Fruit fly (Drosophila melanogaster) whole organism, embryonic: Measurements from ENCODE around the gene RpL27A.

Source experiments
- ATbp ChIP-seq: fragments of 200-800 bp; sonication (Bioruptor generic); optimal IDR thresholded peaks from 2 replicates; lab custom pipeline; 2017; ENCODE audit warnings: missing biosample characterization, mild to moderate bottlenecking, missing genetic modification characterization, missing genetic modification reagents
- Asciz ChIP-seq: fragments of 200-800 bp; sonication (Bioruptor generic); optimal IDR thresholded peaks from 2 replicates; lab custom pipeline; 2017; ENCODE audit warnings: missing biosample characterization, mild to moderate bottlenecking, missing genetic modification characterization, missing genetic modification reagents
- Blimp-1 ChIP-seq: fragments of 200-800 bp; sonication (Bioruptor generic); optimal IDR thresholded peaks from 3 replicates; lab custom pipeline; 2018; ENCODE audit warnings: missing biosample characterization, missing genetic modification characterization, mild to moderate bottlenecking, moderate library complexity, missing genetic modification reagents
- BtbVII ChIP-seq: fragments of 200-800 bp; sonication (Bioruptor generic); optimal IDR thresholded peaks from 3 replicates; lab custom pipeline; 2017; ENCODE audit warnings: missing biosample characterization, mild to moderate bottlenecking, missing genetic modification characterization
- CG10267 ChIP-seq: fragments of 200-800 bp; sonication (Bioruptor generic); optimal IDR thresholded peaks from 2 replicates; lab custom pipeline; 2018; ENCODE audit warnings: missing biosample characterization, mild to moderate bottlenecking, missing genetic modification characterization, moderate library complexity
- CG12071 ChIP-seq: fragments of 200-800 bp; sonication (Bioruptor generic); optimal IDR thresholded peaks from 3 replicates; lab custom pipeline; 2018; ENCODE audit warnings: missing biosample characterization, mild to moderate bottlenecking, missing genetic modification characterization
- CG12219 ChIP-seq: fragments of 200-800 bp; sonication (Bioruptor generic); optimal IDR thresholded peaks from 3 replicates; lab custom pipeline; 2018; ENCODE audit warnings: missing biosample characterization, mild to moderate bottlenecking, missing genetic modification characterization
- CG12299 ChIP-seq: fragments of 200-800 bp; sonication (Bioruptor generic); optimal IDR thresholded peaks from 2 replicates; lab custom pipeline; 2018; ENCODE audit warnings: missing biosample characterization, mild to moderate bottlenecking, missing genetic modification characterization
- CG13287 ChIP-seq: fragments of 200-800 bp; sonication (Bioruptor generic); IDR thresholded peaks from 2 replicates; pipeline ENCODE4 v1.3.6; 2022; ENCODE audit warnings: missing biosample characterization, missing genetic modification characterization; ENCODE audit not compliant: partially characterized antibody
- CG13296 ChIP-seq: fragments of 200-800 bp; sonication (Bioruptor generic); optimal IDR thresholded peaks from 3 replicates; lab custom pipeline; 2018; ENCODE audit warnings: missing biosample characterization, mild to moderate bottlenecking, missing genetic modification characterization
- CG13624 ChIP-seq: fragments of 200-800 bp; sonication (Bioruptor generic); optimal IDR thresholded peaks from 2 replicates; lab custom pipeline; 2016; ENCODE audit warnings: missing biosample characterization, missing genetic modification characterization
- CG13894 ChIP-seq: fragments of 200-800 bp; sonication (Bioruptor generic); optimal IDR thresholded peaks from 3 replicates; lab custom pipeline; 2018; ENCODE audit warnings: missing biosample characterization, mild to moderate bottlenecking, missing genetic modification characterization, moderate library complexity
- CG15269 ChIP-seq: fragments of 200-800 bp; sonication (Bioruptor generic); optimal IDR thresholded peaks from 2 replicates; lab custom pipeline; 2018; ENCODE audit warnings: missing biosample characterization, mild to moderate bottlenecking, missing genetic modification characterization, moderate library complexity
- CG15601 ChIP-seq: fragments of 200-800 bp; sonication (Bioruptor generic); optimal IDR thresholded peaks from 3 replicates; lab custom pipeline; 2019; ENCODE audit warnings: missing biosample characterization, mild to moderate bottlenecking, missing genetic modification characterization, moderate library complexity
- CG16813 ChIP-seq: fragments of 200-800 bp; sonication (Bioruptor generic); IDR thresholded peaks from 3 replicates; pipeline ENCODE4 v1.3.6; 2022; ENCODE audit warnings: missing biosample characterization, missing genetic modification characterization; ENCODE audit not compliant: partially characterized antibody
- CG2678 ChIP-seq: fragments of 200-800 bp; sonication (Bioruptor generic); optimal IDR thresholded peaks from 3 replicates; lab custom pipeline; 2019; ENCODE audit warnings: missing biosample characterization, mild to moderate bottlenecking, missing genetic modification characterization, moderate library complexity
- CG2875 ChIP-seq: fragments of 200-800 bp; sonication (Bioruptor generic); optimal IDR thresholded peaks from 2 replicates; lab custom pipeline; 2017; ENCODE audit warnings: missing biosample characterization, mild to moderate bottlenecking, missing genetic modification characterization, missing genetic modification reagents
- CG3281 ChIP-seq: fragments of 200-800 bp; sonication (Bioruptor generic); optimal IDR thresholded peaks from 3 replicates; lab custom pipeline; 2017; ENCODE audit warnings: missing biosample characterization, mild to moderate bottlenecking, missing genetic modification characterization
- CG3407 ChIP-seq: fragments of 200-800 bp; sonication (Bioruptor generic); optimal IDR thresholded peaks from 2 replicates; lab custom pipeline; 2018; ENCODE audit warnings: missing biosample characterization, mild to moderate bottlenecking, missing genetic modification characterization
- CG34376 ChIP-seq: fragments of 200-800 bp; sonication (Bioruptor generic); optimal IDR thresholded peaks from 2 replicates; lab custom pipeline; 2018; ENCODE audit warnings: missing biosample characterization, mild to moderate bottlenecking, missing genetic modification characterization
- CG4707 ChIP-seq: fragments of 200-800 bp; sonication (Bioruptor generic); optimal IDR thresholded peaks from 2 replicates; lab custom pipeline; 2018; ENCODE audit warnings: missing biosample characterization, mild to moderate bottlenecking, missing genetic modification characterization, moderate library complexity
- CG7556 ChIP-seq: fragments of 200-800 bp; sonication (Bioruptor generic); optimal IDR thresholded peaks from 2 replicates; lab custom pipeline; 2017; ENCODE audit warnings: missing biosample characterization, mild to moderate bottlenecking, missing genetic modification characterization
- CG9797 ChIP-seq: fragments of 200-800 bp; sonication (Bioruptor generic); optimal IDR thresholded peaks from 3 replicates; lab custom pipeline; 2018; ENCODE audit warnings: missing biosample characterization, mild to moderate bottlenecking, missing genetic modification characterization
- CG9817 ChIP-seq: fragments of 200-800 bp; sonication (Bioruptor generic); optimal IDR thresholded peaks from 2 replicates; lab custom pipeline; 2018; ENCODE audit warnings: missing biosample characterization, mild to moderate bottlenecking, missing genetic modification characterization, moderate library complexity
- Dfd ChIP-seq, 2 experiments: fragments of >200 bp; optimal IDR thresholded peaks; 2 replicates each; lab custom pipeline; 2017; ENCODE audit warnings: missing biosample characterization in 2 of 2, missing genetic modification characterization in 2 of 2
- Doc3 ChIP-seq: fragments of 200-800 bp; sonication (Bioruptor generic); IDR thresholded peaks from 3 replicates; pipeline ENCODE4 v1.3.6; 2022; ENCODE audit warnings: missing biosample characterization, missing genetic modification characterization; ENCODE audit not compliant: partially characterized antibody
- Dref ChIP-seq: fragments of 200-800 bp; sonication (Bioruptor generic); IDR thresholded peaks from 2 replicates; pipeline ENCODE4 v1.3.6; 2022; ENCODE audit warnings: missing biosample characterization, missing genetic modification characterization
- Drgx ChIP-seq: fragments of 200-800 bp; sonication (Bioruptor generic); IDR thresholded peaks from 2 replicates; pipeline ENCODE4 v1.3.6; 2022; ENCODE audit warnings: missing biosample characterization, missing genetic modification characterization
- Hand ChIP-seq: fragments of 200-800 bp; sonication (Bioruptor generic); optimal IDR thresholded peaks from 2 replicates; lab custom pipeline; 2017; ENCODE audit warnings: mild to moderate bottlenecking, missing biosample characterization, missing genetic modification reagents, missing genetic modification characterization
- Hmr ChIP-seq: fragments of 200-800 bp; sonication (Bioruptor generic); optimal IDR thresholded peaks from 3 replicates; lab custom pipeline; 2017; ENCODE audit warnings: mild to moderate bottlenecking, missing biosample characterization, missing genetic modification reagents, missing genetic modification characterization
- Hr78 ChIP-seq, 2 experiments: fragments of 200-800 bp in 1 of 2; fragments of >200 bp in 1 of 2; sonication (Bioruptor generic) in 1 of 2; optimal IDR thresholded peaks; 2 replicates each; lab custom pipeline; 2017 to 2019; ENCODE audit warnings: missing biosample characterization in 2 of 2, missing genetic modification characterization in 2 of 2, mild to moderate bottlenecking in 1 of 2, moderate library complexity in 1 of 2
- Lim3 ChIP-seq: fragments of 200-800 bp; sonication (Bioruptor generic); IDR thresholded peaks from 2 replicates; pipeline ENCODE4 v1.3.6; 2022; ENCODE audit warnings: missing biosample characterization, missing genetic modification characterization
- Mad ChIP-seq: fragments of 200-800 bp; sonication (Bioruptor generic); optimal IDR thresholded peaks from 2 replicates; lab custom pipeline; 2016; ENCODE audit warnings: missing biosample characterization, missing genetic modification characterization
- Med ChIP-seq: fragments of 200-800 bp; sonication (Bioruptor generic); peaks from one replicate; lab custom pipeline; 2016; ENCODE audit warnings: missing biosample characterization, missing genetic modification characterization, mild to moderate bottlenecking, inconsistent platforms, moderate library complexity
- Oli ChIP-seq: fragments of 200-800 bp; sonication (Bioruptor generic); optimal IDR thresholded peaks from 2 replicates; lab custom pipeline; 2018; ENCODE audit warnings: missing biosample characterization, mild to moderate bottlenecking, missing genetic modification characterization, moderate library complexity
- Opbp ChIP-seq: fragments of 200-800 bp; sonication (Bioruptor generic); IDR thresholded peaks from 3 replicates; pipeline ENCODE4 v1.3.6; 2022; ENCODE audit warnings: missing biosample characterization, missing genetic modification characterization; ENCODE audit not compliant: partially characterized antibody
- Spps ChIP-seq: fragments of 200-800 bp; sonication (Bioruptor generic); optimal IDR thresholded peaks from 2 replicates; lab custom pipeline; 2018; ENCODE audit warnings: missing biosample characterization, mild to moderate bottlenecking, missing genetic modification characterization
- exex ChIP-seq: fragments of 200-800 bp; sonication (Bioruptor generic); optimal IDR thresholded peaks from 4 replicates; lab custom pipeline; 2018; ENCODE audit warnings: missing biosample characterization, mild to moderate bottlenecking, missing genetic modification characterization, moderate library complexity
- fd102C ChIP-seq: fragments of 200-800 bp; sonication (Bioruptor generic); optimal IDR thresholded peaks from 2 replicates; lab custom pipeline; 2018; ENCODE audit warnings: missing biosample characterization, mild to moderate bottlenecking, missing genetic modification characterization, moderate library complexity
- grn ChIP-seq: fragments of 200-800 bp; sonication (Bioruptor generic); optimal IDR thresholded peaks from 3 replicates; lab custom pipeline; 2017; ENCODE audit warnings: missing biosample characterization, missing genetic modification characterization
- kah ChIP-seq: fragments of 200-800 bp; sonication (Bioruptor generic); optimal IDR thresholded peaks from 2 replicates; lab custom pipeline; 2018; ENCODE audit warnings: missing biosample characterization, mild to moderate bottlenecking, missing genetic modification characterization
- lab ChIP-seq: fragments of 200-800 bp; sonication (Bioruptor generic); optimal IDR thresholded peaks from 3 replicates; lab custom pipeline; 2017; ENCODE audit warnings: missing biosample characterization, missing genetic modification characterization, mild to moderate bottlenecking, moderate library complexity, missing genetic modification reagents
- mam ChIP-seq: fragments of 200-800 bp; sonication (Bioruptor generic); optimal IDR thresholded peaks from 3 replicates; lab custom pipeline; 2016; ENCODE audit warnings: missing biosample characterization, missing genetic modification characterization
- nau ChIP-seq: fragments of 200-800 bp; sonication (Bioruptor generic); optimal IDR thresholded peaks from 3 replicates; lab custom pipeline; 2017; ENCODE audit warnings: missing biosample characterization, mild to moderate bottlenecking, missing genetic modification characterization, missing genetic modification reagents
- salm ChIP-seq: fragments of 200-800 bp; sonication (Bioruptor generic); optimal IDR thresholded peaks from 2 replicates; lab custom pipeline; 2018; ENCODE audit warnings: missing biosample characterization, mild to moderate bottlenecking, missing genetic modification characterization
- sens ChIP-seq: fragments of 200-800 bp; sonication (Bioruptor generic); peaks from one replicate; lab custom pipeline; 2016; ENCODE audit warnings: missing biosample characterization, missing genetic modification characterization

RpL27A gene

dm6 chr2L:4476672-4477273, 18.6 kb upstream of the RpL27A start, which contains the start of gene ine (continued):
- TF ChIP-seq kah (GFP tag; lab: Kevin White, UChicago) (no peak), CG16813 (GFP tag; lab: Robert Waterston, UW) (no peak), mam (no peak), Mad (no peak), Med (GFP tag; lab: Kevin White, UChicago) (peak; percentile 74), CG12299 (tag; lab: Kevin White, UChicago) (no peak)
- TF ChIP-seq, all 482 proteins: peak for 26

dm6 chr2L:4475422-4475821, 17.3 kb upstream of the RpL27A start:
- TF ChIP-seq grn (GFP tag; lab: Kevin White, UChicago): peak; percentile 53
- peak; percentile 36 for TF ChIP-seq Asciz (GFP tag; lab: Kevin White, UChicago)
- no peak for TF ChIP-seq Hand (GFP tag; lab: Kevin White, UChicago)
- TF ChIP-seq CG12219: no peak
- TF ChIP-seq Dref (GFP tag; lab: Robert Waterston, UW): no peak
- TF ChIP-seq Med (GFP tag; lab: Kevin White, UChicago): peak; percentile 40
- peak; percentile 34 for TF ChIP-seq CG2678
- no peak for TF ChIP-seq Lim3
- TF ChIP-seq ATbp (GFP tag; lab: Kevin White, UChicago): peak; percentile 65
- TF ChIP-seq Dfd (GFP tag; optimal IDR thresholded peaks at IDR 0.05; lab: Kevin White, UChicago): no peak
- TF ChIP-seq Hr78 (GFP tag; optimal IDR thresholded peaks at IDR 0.05; lab: Kevin White, UChicago): peak in 1 of 2 experiments; percentile 79
- peak; percentile 0 for TF ChIP-seq exex (tag; lab: Kevin White, UChicago)
- no peak for TF ChIP-seq CG4707 (GFP tag; lab: Kevin White, UChicago)
- peak; percentile 27 for TF ChIP-seq CG12071 (GFP tag; lab: Kevin White, UChicago)
- TF ChIP-seq CG2875 (GFP tag; lab: Kevin White, UChicago): peak; percentile 13
- peak; percentile 66 for TF ChIP-seq sens (GFP tag; lab: Kevin White, UChicago)
- TF ChIP-seq CG3407 (GFP tag; lab: Kevin White, UChicago): peak; percentile 28
- TF ChIP-seq CG15269 (tag; lab: Kevin White, UChicago): peak; percentile 6
- peak; percentile 30 for TF ChIP-seq salm (tag; lab: Kevin White, UChicago)
- TF ChIP-seq CG9797 (GFP tag; lab: Kevin White, UChicago): no peak
- TF ChIP-seq CG12299 (tag; lab: Kevin White, UChicago): no peak
- no peak for TF ChIP-seq Opbp (GFP tag; lab: Robert Waterston, UW)
- peak; percentile 15 for TF ChIP-seq BtbVII (GFP tag; lab: Kevin White, UChicago)
- TF ChIP-seq Blimp-1 (GFP tag; lab: Kevin White, UChicago): peak; percentile 24
- no peak for TF ChIP-seq CG13287 (GFP tag; lab: Robert Waterston, UW)
- TF ChIP-seq CG3281 (GFP tag; lab: Kevin White, UChicago): no peak
- TF ChIP-seq lab (GFP tag; lab: Kevin White, UChicago): peak; percentile 15
- TF ChIP-seq CG13296: peak; percentile 6
- TF ChIP-seq CG13624 (GFP tag; lab: Kevin White, UChicago): no peak
- TF ChIP-seq CG9817 (tag; lab: Kevin White, UChicago): no peak
- peak; percentile 15 for TF ChIP-seq CG15601 (tag; lab: Kevin White, UChicago)
- TF ChIP-seq, all 482 proteins: peak for 18

- TF ChIP-seq Hmr (GFP tag; lab: Kevin White, UChicago): no peak
- no peak for TF ChIP-seq Blimp-1 (GFP tag; lab: Kevin White, UChicago)
- TF ChIP-seq Oli (tag; lab: Kevin White, UChicago): no peak
- no peak for TF ChIP-seq CG13894 (tag; lab: Kevin White, UChicago)
- no peak for TF ChIP-seq nau (GFP tag; lab: Kevin White, UChicago)
- TF ChIP-seq Drgx (GFP tag; lab: Robert Waterston, UW): no peak
- TF ChIP-seq CG10267: peak; percentile 35
- peak; percentile 3 for TF ChIP-seq CG34376 (GFP tag; lab: Kevin White, UChicago)
- TF ChIP-seq Doc3 (GFP tag; lab: Robert Waterston, UW): peak; percentile 91
- no peak for TF ChIP-seq CG7556
- no peak for TF ChIP-seq Spps (tag; lab: Kevin White, UChicago)
- TF ChIP-seq fd102C: no peak
Measured at dm6 chr2L:4464946-4465345, 6.8 kb upstream of the RpL27A start, which contains the start of gene FIG4. TSS of gene FIG4 (plus strand) at chr2L:4465174.
